Fruit fly (Drosophila melanogaster) whole organism, embryonic: ENCODE data around the gene CG10086.

Experiments used
- Adf1 ChIP-seq: fragments of 200-800 bp; sonication (Bioruptor generic); IDR thresholded peaks from 2 replicates; pipeline ENCODE4 v1.3.6; 2022; ENCODE audit warnings: missing biosample characterization, missing genetic modification characterization
- Atf3 ChIP-seq: fragments of 200-800 bp; sonication (Bioruptor generic); optimal IDR thresholded peaks from 3 replicates; lab custom pipeline; 2016; ENCODE audit warnings: missing biosample characterization, missing genetic modification characterization
- Atf6 ChIP-seq: fragments of 200-800 bp; sonication (Bioruptor generic); IDR thresholded peaks from 2 replicates; pipeline ENCODE4 v1.3.6; 2022; ENCODE audit warnings: missing biosample characterization, missing genetic modification characterization
- CG10959 ChIP-seq: fragments of 200-800 bp; sonication (Bioruptor generic); IDR thresholded peaks from 2 replicates; pipeline ENCODE4 v1.3.6; 2022; ENCODE audit warnings: missing biosample characterization, missing genetic modification characterization
- CG11093 ChIP-seq: fragments of 200-800 bp; sonication (Bioruptor generic); IDR thresholded peaks from 3 replicates; pipeline ENCODE4 v1.3.6; 2022; ENCODE audit warnings: missing biosample characterization, missing genetic modification characterization
- CG1233 ChIP-seq: fragments of 200-800 bp; sonication (Bioruptor generic); optimal IDR thresholded peaks from 4 replicates; lab custom pipeline; 2018; ENCODE audit warnings: missing biosample characterization, mild to moderate bottlenecking, missing genetic modification characterization
- CG15479 ChIP-seq: fragments of 200-800 bp; sonication (Bioruptor generic); optimal IDR thresholded peaks from 3 replicates; lab custom pipeline; 2019; ENCODE audit warnings: missing biosample characterization, mild to moderate bottlenecking, missing genetic modification characterization, moderate library complexity
- CG15514 ChIP-seq: fragments of 200-800 bp; sonication (Bioruptor generic); optimal IDR thresholded peaks from 3 replicates; lab custom pipeline; 2017; ENCODE audit warnings: missing biosample characterization, missing genetic modification characterization, mild to moderate bottlenecking, moderate library complexity, missing genetic modification reagents
- CG18011 ChIP-seq: fragments of 200-800 bp; sonication (Bioruptor generic); optimal IDR thresholded peaks from 2 replicates; lab custom pipeline; 2017; ENCODE audit warnings: missing biosample characterization, missing genetic modification characterization, mild to moderate bottlenecking, moderate library complexity, missing genotype
- CG2889 ChIP-seq: fragments of 200-800 bp; sonication (Bioruptor generic); IDR thresholded peaks from 3 replicates; pipeline ENCODE4 v1.3.6; 2022; ENCODE audit warnings: missing biosample characterization, missing genetic modification characterization
- CG30020 ChIP-seq: fragments of 200-800 bp; optimal IDR thresholded peaks from 2 replicates; lab custom pipeline; 2019; ENCODE audit warnings: missing biosample characterization, mild to moderate bottlenecking, missing genetic modification characterization, moderate library complexity
- CG32772 ChIP-seq: fragments of 200-800 bp; sonication (Bioruptor generic); IDR thresholded peaks from 2 replicates; pipeline ENCODE4 v1.3.6; 2022; ENCODE audit warnings: missing biosample characterization, missing genetic modification characterization
- CG43689 ChIP-seq: fragments of 200-800 bp; sonication (Bioruptor generic); IDR thresholded peaks from 2 replicates; pipeline ENCODE4 v1.3.6; 2022; ENCODE audit warnings: missing biosample characterization, missing genetic modification characterization
- CG6175 ChIP-seq: fragments of 200-800 bp; sonication (Bioruptor generic); IDR thresholded peaks from 3 replicates; pipeline ENCODE4 v1.3.6; 2022; ENCODE audit warnings: missing biosample characterization, missing genetic modification characterization
- CG7839 ChIP-seq: fragments of 200-800 bp; sonication (Bioruptor generic); optimal IDR thresholded peaks from 3 replicates; lab custom pipeline; 2018; ENCODE audit warnings: missing biosample characterization, mild to moderate bottlenecking, missing genetic modification characterization, moderate library complexity
- CG8290 ChIP-seq, 3 experiments: fragments of 200-800 bp; sonication (Bioruptor generic); optimal IDR thresholded peaks; 2 replicates each; lab custom pipeline; 2016 to 2019; ENCODE audit warnings: missing biosample characterization in 3 of 3, missing genetic modification characterization in 3 of 3, mild to moderate bottlenecking in 2 of 3, moderate library complexity in 1 of 3
- CG9876 ChIP-seq: fragments of 200-800 bp; sonication (Bioruptor generic); optimal IDR thresholded peaks from 2 replicates; lab custom pipeline; 2016; ENCODE audit warnings: missing biosample characterization, missing genetic modification characterization
- CoRest ChIP-seq: fragments of 200-800 bp; sonication (Bioruptor generic); optimal IDR thresholded peaks from 3 replicates; lab custom pipeline; 2018; ENCODE audit warnings: missing biosample characterization, mild to moderate bottlenecking, missing genetic modification characterization, moderate library complexity
- Eip74EF ChIP-seq, 2 experiments: fragments of 200-800 bp in 1 of 2; fragments of >200 bp in 1 of 2; sonication (Bioruptor generic) in 1 of 2; optimal IDR thresholded peaks; 2 replicates each; lab custom pipeline; 2017 to 2019; ENCODE audit warnings: missing biosample characterization in 2 of 2, missing genetic modification characterization in 2 of 2, mild to moderate bottlenecking in 1 of 2, moderate library complexity in 1 of 2
- Fer2 ChIP-seq: fragments of 200-800 bp; sonication (Bioruptor generic); optimal IDR thresholded peaks from 2 replicates; lab custom pipeline; 2018; ENCODE audit warnings: missing biosample characterization, mild to moderate bottlenecking, missing genetic modification characterization, moderate library complexity
- GATAe ChIP-seq: fragments of 200-800 bp; sonication (Bioruptor generic); conservative IDR thresholded peaks from 2 replicates; pipeline ENCODE4 v1.3.6; 2022; ENCODE audit warnings: missing biosample characterization, missing genetic modification characterization
- Hr3 ChIP-seq: fragments of 200-800 bp; sonication (Bioruptor generic); optimal IDR thresholded peaks from 3 replicates; lab custom pipeline; 2016; ENCODE audit warnings: missing biosample characterization, missing genetic modification characterization
- MBD-R2 ChIP-seq: fragments of 200-800 bp; sonication (Bioruptor generic); IDR thresholded peaks from 2 replicates; pipeline ENCODE4 v1.3.6; 2022; ENCODE audit warnings: missing biosample characterization, missing genetic modification characterization
- Med ChIP-seq: fragments of 200-800 bp; sonication (Bioruptor generic); peaks from one replicate; lab custom pipeline; 2016; ENCODE audit warnings: missing biosample characterization, missing genetic modification characterization, mild to moderate bottlenecking, inconsistent platforms, moderate library complexity
- Tbp ChIP-seq: fragments of >200 bp; optimal IDR thresholded peaks from 2 replicates; lab custom pipeline; 2018; ENCODE audit warnings: missing biosample characterization, missing genetic modification characterization
- YL-1 ChIP-seq: fragments of 200-800 bp; sonication (Bioruptor generic); optimal IDR thresholded peaks from 3 replicates; lab custom pipeline; 2017; ENCODE audit warnings: missing biosample characterization, mild to moderate bottlenecking, missing genetic modification characterization
- ac ChIP-seq: fragments of 200-800 bp; sonication (Bioruptor generic); optimal IDR thresholded peaks from 3 replicates; lab custom pipeline; 2017; ENCODE audit warnings: missing biosample characterization, mild to moderate bottlenecking, missing genetic modification characterization
- btn ChIP-seq: fragments of 200-800 bp; sonication (Bioruptor generic); optimal IDR thresholded peaks from 2 replicates; lab custom pipeline; 2016; ENCODE audit warnings: missing biosample characterization, missing genetic modification characterization
- chif ChIP-seq, 2 experiments: fragments of 200-800 bp; sonication (Bioruptor generic); optimal IDR thresholded peaks; 3 replicates each; lab custom pipeline; 2016; ENCODE audit warnings: missing biosample characterization in 2 of 2, missing genetic modification characterization in 2 of 2
- chinmo ChIP-seq: fragments of 200-800 bp; sonication (Bioruptor generic); IDR thresholded peaks from 4 replicates; pipeline ENCODE4 v1.3.6; 2022; ENCODE audit warnings: missing biosample characterization, missing genetic modification characterization; ENCODE audit not compliant: partially characterized antibody
- corto ChIP-seq: fragments of 200-800 bp; sonication (Bioruptor generic); optimal IDR thresholded peaks from 2 replicates; lab custom pipeline; 2016; ENCODE audit warnings: missing biosample characterization, mild to moderate bottlenecking, missing genetic modification characterization, moderate library complexity
- dati ChIP-seq: fragments of 200-800 bp; sonication (Bioruptor generic); IDR thresholded peaks from 2 replicates; pipeline ENCODE4 v1.3.6; 2022; ENCODE audit warnings: missing biosample characterization, missing genetic modification characterization
- ewg ChIP-seq: fragments of 200-800 bp; sonication (Bioruptor generic); optimal IDR thresholded peaks from 3 replicates; lab custom pipeline; 2017; ENCODE audit warnings: mild to moderate bottlenecking, missing biosample characterization, missing genetic modification reagents, missing genetic modification characterization
- fru ChIP-seq: fragments of >200 bp; optimal IDR thresholded peaks from 2 replicates; lab custom pipeline; 2017
- hb ChIP-seq: fragments of 200-800 bp; sonication (Bioruptor generic); IDR thresholded peaks from 3 replicates; pipeline ENCODE4 v1.3.6; 2022; ENCODE audit warnings: missing biosample characterization, missing genetic modification characterization; ENCODE audit not compliant: partially characterized antibody
- hbn ChIP-seq: fragments of 200-800 bp; sonication (Bioruptor generic); IDR thresholded peaks from 2 replicates; pipeline ENCODE4 v1.3.6; 2022; ENCODE audit warnings: missing biosample characterization, missing genetic modification characterization; ENCODE audit not compliant: partially characterized antibody
- kah ChIP-seq: fragments of 200-800 bp; sonication (Bioruptor generic); optimal IDR thresholded peaks from 2 replicates; lab custom pipeline; 2018; ENCODE audit warnings: missing biosample characterization, mild to moderate bottlenecking, missing genetic modification characterization
- klu ChIP-seq: fragments of 200-800 bp; sonication (Bioruptor generic); IDR thresholded peaks from 2 replicates; pipeline ENCODE4 v1.3.6; 2022; ENCODE audit warnings: missing biosample characterization, missing genetic modification characterization
- mam ChIP-seq: fragments of 200-800 bp; sonication (Bioruptor generic); optimal IDR thresholded peaks from 3 replicates; lab custom pipeline; 2016; ENCODE audit warnings: missing biosample characterization, missing genetic modification characterization
- onecut ChIP-seq: fragments of 200-800 bp; sonication (Bioruptor generic); IDR thresholded peaks from 2 replicates; pipeline ENCODE4 v1.3.6; 2022; ENCODE audit warnings: missing biosample characterization, missing genetic modification characterization
- pita ChIP-seq: fragments of 200-800 bp; sonication (Bioruptor generic); optimal IDR thresholded peaks from 2 replicates; lab custom pipeline; 2017; ENCODE audit warnings: missing biosample characterization, mild to moderate bottlenecking, missing genetic modification characterization
- prd ChIP-seq, 3 experiments: fragments of >200 bp in 2 of 3; fragments of 200-800 bp in 1 of 3; sonication (Bioruptor generic) in 1 of 3; optimal IDR thresholded peaks in 2 of 3; IDR thresholded peaks in 1 of 3; 2 replicates in 2 of 3; 3 replicates in 1 of 3; pipeline versions ENCODE4 v1.3.6 to Lab custom; 2017 to 2022; ENCODE audit warnings: missing biosample characterization in 1 of 3, missing genetic modification characterization in 1 of 3
- ranshi ChIP-seq: fragments of 200-800 bp; sonication (Bioruptor generic); IDR thresholded peaks from 2 replicates; pipeline ENCODE4 v1.3.6; 2022; ENCODE audit warnings: missing biosample characterization, missing genetic modification characterization
- ro ChIP-seq: fragments of 200-800 bp; sonication (Bioruptor generic); IDR thresholded peaks from 2 replicates; pipeline ENCODE4 v1.3.6; 2022; ENCODE audit warnings: missing biosample characterization, missing genetic modification characterization
- so ChIP-seq: fragments of 200-800 bp; sonication (Bioruptor generic); IDR thresholded peaks from 3 replicates; pipeline ENCODE4 v1.3.6; 2022; ENCODE audit warnings: missing biosample characterization, missing genetic modification characterization
- sqz ChIP-seq: fragments of 200-800 bp; sonication (Bioruptor generic); optimal IDR thresholded peaks from 3 replicates; lab custom pipeline; 2018; ENCODE audit warnings: missing biosample characterization, mild to moderate bottlenecking, missing genetic modification characterization
- tin ChIP-seq: fragments of 200-800 bp; sonication (Bioruptor generic); optimal IDR thresholded peaks from 3 replicates; lab custom pipeline; 2016; ENCODE audit warnings: missing biosample characterization, missing genetic modification characterization
- unc-4 ChIP-seq: fragments of 200-800 bp; sonication (Bioruptor generic); IDR thresholded peaks from 2 replicates; pipeline ENCODE4 v1.3.6; 2022; ENCODE audit warnings: missing biosample characterization, missing genetic modification characterization; ENCODE audit not compliant: partially characterized antibody
- unpg ChIP-seq: fragments of 200-800 bp; sonication (Bioruptor generic); optimal IDR thresholded peaks from 3 replicates; lab custom pipeline; 2018; ENCODE audit warnings: missing biosample characterization, mild to moderate bottlenecking, missing genetic modification characterization, moderate library complexity
- wek ChIP-seq: fragments of 200-800 bp; sonication (Bioruptor generic); optimal IDR thresholded peaks from 3 replicates; lab custom pipeline; 2018; ENCODE audit warnings: missing biosample characterization, mild to moderate bottlenecking, missing genetic modification characterization, moderate library complexity
- zen ChIP-seq: fragments of 200-800 bp; sonication (Bioruptor generic); optimal IDR thresholded peaks from 3 replicates; lab custom pipeline; 2018; ENCODE audit warnings: missing biosample characterization, mild to moderate bottlenecking, missing genetic modification characterization, moderate library complexity

The CG10086 gene

DNA sequence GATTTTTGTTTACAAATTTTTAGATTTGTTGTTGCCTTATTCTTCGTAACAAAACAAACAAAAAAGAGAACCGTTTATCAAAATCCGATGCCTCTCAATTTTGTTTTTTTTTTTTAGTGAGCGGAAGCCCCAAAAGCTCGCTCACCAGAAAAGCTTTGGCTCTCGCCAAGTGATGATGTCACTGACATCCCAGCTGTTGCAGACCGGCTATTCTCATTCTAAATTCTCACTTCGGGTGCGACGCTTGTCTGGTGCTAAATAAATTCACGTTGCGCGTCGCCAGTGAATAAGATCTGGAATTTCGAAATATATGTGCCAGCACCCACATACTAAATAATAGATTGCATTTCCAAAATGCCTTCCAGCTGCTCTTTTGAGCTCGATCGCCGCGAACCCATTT, 3.4 kb downstream of the CG10086 start, which contains the start of gene CG2641 (continued):
- no peak for TF ChIP-seq CG30020 (tag; lab: Kevin White, UChicago)
- TF ChIP-seq CG15514 (GFP tag; lab: Kevin White, UChicago) = peak; percentile 1
- TF ChIP-seq CG7839 = no peak
- no peak for TF ChIP-seq Eip74EF (GFP tag; optimal IDR thresholded peaks at IDR 0.05; lab: Kevin White, UChicago)
- TF ChIP-seq sqz (GFP tag; lab: Kevin White, UChicago) = no peak
- no peak for TF ChIP-seq CG1233 (GFP tag; lab: Kevin White, UChicago)
- no peak for TF ChIP-seq Tbp (GFP tag; lab: Kevin White, UChicago)
- TF ChIP-seq unc-4 (GFP tag; lab: Robert Waterston, UW) = peak; percentile 14; the same call in 1 of the 2 replicates
- TF ChIP-seq chinmo (GFP tag; lab: Robert Waterston, UW) = peak; percentile 77; the same call in 1 of the 4 replicates
- TF ChIP-seq mam (GFP tag; lab: Kevin White, UChicago) = no peak
- TF ChIP-seq CG43689 (GFP tag; lab: Robert Waterston, UW) = no peak
- no peak for TF ChIP-seq pita
- TF ChIP-seq ac (GFP tag; lab: Kevin White, UChicago) = no peak
- no peak for TF ChIP-seq YL-1 (GFP tag; lab: Kevin White, UChicago)
- TF ChIP-seq Adf1 = no peak; the same call in 1 of the 2 replicates
- no peak for TF ChIP-seq CoRest (tag; lab: Kevin White, UChicago)
- no peak for TF ChIP-seq CG9876 (GFP tag; lab: Kevin White, UChicago)
- TF ChIP-seq CG8290 (GFP tag; optimal IDR thresholded peaks at IDR 0.05; lab: Kevin White, UChicago) = no peak
- no peak for TF ChIP-seq CG8290 (tag; optimal IDR thresholded peaks at IDR 0.05; lab: Kevin White, UChicago)
- no peak for TF ChIP-seq CG10959 (GFP tag; lab: Robert Waterston, UW)
- TF ChIP-seq Atf3 (GFP tag; lab: Kevin White, UChicago) = peak; percentile 34
- no peak for TF ChIP-seq zen
- no peak for TF ChIP-seq btn (GFP tag; lab: Kevin White, UChicago)
- TF ChIP-seq MBD-R2 (GFP tag; lab: Robert Waterston, UW) = no peak; the same call in 1 of the 2 replicates
- no peak for TF ChIP-seq Fer2 (tag; lab: Kevin White, UChicago)
- TF ChIP-seq Med (GFP tag; lab: Kevin White, UChicago) = peak; percentile 26
- no peak for TF ChIP-seq Hr3
- no peak for TF ChIP-seq chif (GFP tag; optimal IDR thresholded peaks at IDR 0.05; lab: Kevin White, UChicago)
- TF ChIP-seq onecut (GFP tag; lab: Robert Waterston, UW) = no peak
- no peak for TF ChIP-seq unpg
- no peak for TF ChIP-seq CG11093
- TF ChIP-seq CG18011 = no peak
- no peak for TF ChIP-seq CG6175
- no peak for TF ChIP-seq prd (optimal IDR thresholded peaks at IDR 0.05; lab: Kevin White, UChicago)
- no peak for TF ChIP-seq prd (GFP tag; IDR thresholded peaks at IDR 0.05; lab: Robert Waterston, UW)
- no peak for TF ChIP-seq ranshi
- TF ChIP-seq tin = no peak
- TF ChIP-seq CG15479 = no peak
- no peak for TF ChIP-seq CG2889 (GFP tag; lab: Robert Waterston, UW)
- TF ChIP-seq Atf6 (GFP tag; lab: Robert Waterston, UW) = no peak
- TF ChIP-seq corto (GFP tag; lab: Kevin White, UChicago) = peak; percentile 68
- no peak for TF ChIP-seq so (GFP tag; lab: Robert Waterston, UW)
- TF ChIP-seq ro (GFP tag; lab: Robert Waterston, UW) = no peak
- TF ChIP-seq GATAe (GFP tag; lab: Robert Waterston, UW) = no peak
- TF ChIP-seq hbn (GFP tag; lab: Robert Waterston, UW) = no peak
- no peak for TF ChIP-seq ewg (GFP tag; lab: Kevin White, UChicago)
- no peak for TF ChIP-seq CG32772
- no peak for TF ChIP-seq wek (GFP tag; lab: Kevin White, UChicago)
- no peak for TF ChIP-seq dati (GFP tag; lab: Robert Waterston, UW)
- no peak for TF ChIP-seq kah
- no peak for TF ChIP-seq hb (GFP tag; lab: Robert Waterston, UW)
- TF ChIP-seq fru (lab: Kevin White, UChicago) = no peak
- no peak for TF ChIP-seq klu (GFP tag; lab: Robert Waterston, UW)
